Fruit fly (Drosophila melanogaster) whole organism, embryonic: Measurements from ENCODE around the gene Polr3H.

Source experiments
- CG7357 ChIP-seq: fragments of 200-800 bp; sonication (Bioruptor generic); IDR thresholded peaks from 3 replicates; pipeline ENCODE4 v1.3.6; 2022; ENCODE audit warnings: missing biosample characterization, missing genetic modification characterization
- CG7372 ChIP-seq: fragments of 200-800 bp; sonication (Bioruptor generic); IDR thresholded peaks from 2 replicates; pipeline ENCODE4 v1.3.6; 2022; ENCODE audit warnings: missing biosample characterization, missing genetic modification characterization
- CG8290 ChIP-seq, 3 experiments: fragments of 200-800 bp; sonication (Bioruptor generic); optimal IDR thresholded peaks; 2 replicates each; lab custom pipeline; 2016 to 2019; ENCODE audit warnings: missing biosample characterization in 3 of 3, missing genetic modification characterization in 3 of 3, mild to moderate bottlenecking in 2 of 3, moderate library complexity in 1 of 3
- CG8388 ChIP-seq: fragments of 200-800 bp; sonication (Bioruptor generic); optimal IDR thresholded peaks from 2 replicates; lab custom pipeline; 2019; ENCODE audit warnings: missing biosample characterization, mild to moderate bottlenecking, missing genetic modification characterization, moderate library complexity
- Fer3 ChIP-seq: fragments of 200-800 bp; sonication (Bioruptor generic); optimal IDR thresholded peaks from 2 replicates; lab custom pipeline; 2018; ENCODE audit warnings: missing biosample characterization, mild to moderate bottlenecking, missing genetic modification characterization, moderate library complexity
- NFAT ChIP-seq: fragments of 200-800 bp; sonication (Bioruptor generic); IDR thresholded peaks from 2 replicates; pipeline ENCODE4 v1.3.6; 2022; ENCODE audit warnings: missing biosample characterization, missing genetic modification characterization
- Nf-YA ChIP-seq: fragments of 200-800 bp; sonication (Bioruptor generic); IDR thresholded peaks from 2 replicates; pipeline ENCODE4 v1.3.6; 2022; ENCODE audit warnings: missing biosample characterization, missing genetic modification characterization
- Vsx1 ChIP-seq: fragments of 200-800 bp; sonication (Bioruptor generic); optimal IDR thresholded peaks from 2 replicates; lab custom pipeline; 2017; ENCODE audit warnings: missing biosample characterization, mild to moderate bottlenecking, missing genetic modification characterization, missing genetic modification reagents
- gce ChIP-seq: fragments of 200-800 bp; sonication (Bioruptor generic); IDR thresholded peaks from 3 replicates; pipeline ENCODE4 v1.3.6; 2022; ENCODE audit warnings: missing biosample characterization, missing genetic modification characterization
- jing ChIP-seq: fragments of 200-800 bp; sonication (Bioruptor generic); optimal IDR thresholded peaks from 2 replicates; lab custom pipeline; 2018; ENCODE audit warnings: missing biosample characterization, mild to moderate bottlenecking, missing genetic modification characterization

DNA sequence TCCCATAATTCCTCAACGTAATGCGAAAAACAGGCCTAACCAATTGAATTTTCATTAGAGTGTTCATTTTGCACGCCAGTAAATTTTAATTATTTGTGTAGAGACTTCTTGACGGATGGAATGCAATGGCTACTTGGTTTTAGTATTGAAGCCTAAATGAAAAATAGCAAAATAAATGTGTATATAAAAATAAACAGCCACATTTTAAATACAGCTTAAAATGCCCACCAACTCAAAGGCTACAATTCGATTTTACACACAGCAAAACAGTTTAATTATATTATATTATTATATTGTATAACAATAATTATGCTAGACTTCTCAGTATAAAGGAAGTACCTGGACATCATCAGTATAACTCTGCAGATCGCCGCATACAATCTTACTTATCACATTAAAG lies 24.3 kb upstream of the Polr3H start, which contains the start of gene Akr1B:
- TF ChIP-seq CG7357 (no peak), CG8290 (GFP tag; optimal IDR thresholded peaks at IDR 0.05; lab: Kevin White, UChicago) (no peak), CG8290 (tag; optimal IDR thresholded peaks at IDR 0.05; lab: Kevin White, UChicago) (no peak), jing (GFP tag; lab: Kevin White, UChicago) (no peak), Vsx1 (GFP tag; lab: Kevin White, UChicago) (no peak), Fer3 (tag; lab: Kevin White, UChicago) (no peak), NFAT (GFP tag; lab: Robert Waterston, UW) (no peak), gce (no peak), CG7372 (GFP tag; lab: Robert Waterston, UW) (no peak), Nf-YA (GFP tag; lab: Robert Waterston, UW) (no peak), CG8388 (GFP tag; lab: Kevin White, UChicago) (no peak)
